Worm (Caenorhabditis elegans) whole organism, young adult: ENCODE measurements around the gene tbx-11.
"Not testable (repeated sequence)": the region's sequence is repeated elsewhere in the genome, so short reads cannot be mapped to it uniquely, and the experiment has no call there.

Experiments
- F52B5.7 ChIP-seq: sonication (generic microtip); optimal IDR thresholded peaks from 2 replicates; lab custom pipeline; 2016; ENCODE audit warnings: mild to moderate bottlenecking, missing genetic modification characterization, missing compliant biosample characterization
- F55B11.4 ChIP-seq: sonication (generic microtip); optimal IDR thresholded peaks from 2 replicates; lab custom pipeline; 2016; ENCODE audit warnings: missing compliant biosample characterization, missing genetic modification characterization, borderline replicate concordance; ENCODE audit not compliant: insufficient read depth
- Y67H2A.10 ChIP-seq: fragments of 200-800 bp; sonication (Bioruptor generic); conservative IDR thresholded peaks from 2 replicates; pipeline ENCODE4 v1.3.6; 2022; ENCODE audit warnings: missing genetic modification reagents, missing genetic modification characterization, missing compliant biosample characterization
- ama-1 ChIP-seq, 3 experiments: fragments of 150-350 bp in 1 of 3; sonication (generic microtip) in 2 of 3; optimal IDR thresholded peaks; 2 replicates each; lab custom pipeline; 2014 to 2018; ENCODE audit warnings: missing biosample characterization in 2 of 3, missing genetic modification characterization in 2 of 3, missing genetic modification reagents in 2 of 3
- cebp-1 ChIP-seq, 2 experiments: fragments of 200-800 bp in 1 of 2; sonication (Bioruptor generic) in 1 of 2; sonication (generic microtip) in 1 of 2; IDR thresholded peaks in 1 of 2; optimal IDR thresholded peaks in 1 of 2; 2 replicates each; pipeline versions ENCODE4 v1.3.6 to Lab custom; 2017 to 2022; ENCODE audit warnings: missing compliant biosample characterization in 2 of 2, missing genetic modification characterization in 2 of 2, mild to moderate bottlenecking in 1 of 2, missing genetic modification reagents in 1 of 2, moderate library complexity in 1 of 2
- ceh-100 ChIP-seq: fragments of 200-800 bp; sonication (Bioruptor generic); IDR thresholded peaks from 2 replicates; pipeline ENCODE4 v1.3.6; 2022; ENCODE audit warnings: missing genetic modification reagents, missing genetic modification characterization, missing compliant biosample characterization
- ceh-58 ChIP-seq: fragments of 200-800 bp; sonication (Bioruptor generic); IDR thresholded peaks from 2 replicates; pipeline ENCODE4 v1.3.6; 2022; ENCODE audit warnings: missing genetic modification characterization, missing compliant biosample characterization
- ekl-4 ChIP-seq: fragments of 200-800 bp; sonication (Bioruptor generic); IDR thresholded peaks from 2 replicates; pipeline ENCODE4 v1.3.6; 2022; ENCODE audit warnings: missing genetic modification reagents, missing genetic modification characterization, missing compliant biosample characterization
- hrde-1 ChIP-seq: sonication (generic microtip); optimal IDR thresholded peaks from 2 replicates; lab custom pipeline; 2016; ENCODE audit warnings: missing genetic modification characterization, mild to moderate bottlenecking, missing compliant biosample characterization, moderate library complexity, missing genotype, missing genetic modification reagents, borderline replicate concordance
- lsy-27 ChIP-seq: sonication (generic microtip); optimal IDR thresholded peaks from 2 replicates; lab custom pipeline; 2017; ENCODE audit warnings: missing genetic modification characterization, mild to moderate bottlenecking, missing compliant biosample characterization, antibody characterized with exemption, missing genotype, borderline replicate concordance; ENCODE audit not compliant: insufficient read depth
- pha-4 ChIP-seq: fragments of 150-350 bp; sonication (generic microtip); optimal IDR thresholded peaks from 2 replicates; lab custom pipeline; 2014; ENCODE audit warnings: missing biosample characterization, missing genetic modification reagents, missing genetic modification characterization
- rcor-1 ChIP-seq: fragments of 200-800 bp; sonication (Bioruptor generic); IDR thresholded peaks from 2 replicates; pipeline ENCODE4 v1.3.6; 2022; ENCODE audit warnings: missing genetic modification reagents, missing genetic modification characterization, missing compliant biosample characterization
- repo-1 ChIP-seq: sonication (generic microtip); optimal IDR thresholded peaks from 2 replicates; lab custom pipeline; 2017; ENCODE audit warnings: mild to moderate bottlenecking, missing genetic modification characterization, missing compliant biosample characterization
- unc-130 ChIP-seq: sonication (generic microtip); optimal IDR thresholded peaks from 2 replicates; lab custom pipeline; 2016; ENCODE audit warnings: missing genetic modification reagents, missing genetic modification characterization, missing compliant biosample characterization

- peak; percentile 72 for TF ChIP-seq ceh-100
- TF ChIP-seq hrde-1; lsy-27; F52B5.7 (tag; lab: Kevin White, UChicago); ama-1 (optimal IDR thresholded peaks at IDR 0.05; lab: Kevin White, UChicago); ama-1 (GFP tag; optimal IDR thresholded peaks at IDR 0.05; lab: Kevin White, UChicago); repo-1 (tag; lab: Kevin White, UChicago); pha-4 (tag; lab: Kevin White, UChicago); ceh-58 (GFP tag; lab: Robert Waterston, UW); Y67H2A.10 (GFP tag; lab: Robert Waterston, UW); F55B11.4 (tag; lab: Kevin White, UChicago); cebp-1 (GFP tag; IDR thresholded peaks at IDR 0.05; lab: Robert Waterston, UW); cebp-1 (tag; optimal IDR thresholded peaks at IDR 0.05; lab: Kevin White, UChicago); rcor-1 (GFP tag; lab: Robert Waterston, UW); unc-130: not testable (repeated sequence)
- TF ChIP-seq ekl-4 = 0 out of 2 replicates have a peak, but pooled peaks have one; percentile 13
These were observed 33.8 kb downstream of the tbx-11 start for ce11 chrIII:6013027-6013426.
